Worm (Caenorhabditis elegans) whole organism, midembryonic: ENCODE measurements around the gene acl-7.

ENCODE experiments used
- T22C8.4 ChIP-seq: fragments of 200-800 bp; sonication (Bioruptor generic); IDR thresholded peaks from 2 replicates; pipeline ENCODE4 v1.3.6; 2022; ENCODE audit warnings: missing genetic modification characterization, missing compliant biosample characterization
- cog-1 ChIP-seq: sonication (generic microtip); optimal IDR thresholded peaks from 2 replicates; lab custom pipeline; 2016; ENCODE audit warnings: missing genetic modification characterization, missing compliant biosample characterization
- flt-1 ChIP-seq: fragments of 200-800 bp; sonication (Bioruptor generic); IDR thresholded peaks from 2 replicates; pipeline ENCODE4 v1.3.6; 2022; ENCODE audit warnings: missing genetic modification characterization, missing compliant biosample characterization
- klf-2 ChIP-seq: fragments of 200-800 bp; sonication (Bioruptor generic); conservative IDR thresholded peaks from 2 replicates; pipeline ENCODE4 v1.3.6; 2022; ENCODE audit warnings: missing genetic modification reagents, missing genetic modification characterization, missing compliant biosample characterization
- med-1 ChIP-seq: sonication (generic microtip); optimal IDR thresholded peaks from 2 replicates; lab custom pipeline; 2017; ENCODE audit warnings: missing genetic modification characterization, mild to moderate bottlenecking, missing compliant biosample characterization, antibody characterized with exemption, missing genetic modification reagents; ENCODE audit not compliant: insufficient read depth
- ref-1 ChIP-seq: fragments of 200-800 bp; sonication (Bioruptor generic); conservative IDR thresholded peaks from 2 replicates; pipeline ENCODE4 v1.3.6; 2022; ENCODE audit warnings: missing genetic modification reagents, missing genetic modification characterization, missing compliant biosample characterization
- tab-1 ChIP-seq: fragments of 200-800 bp; sonication (Bioruptor generic); IDR thresholded peaks from 2 replicates; pipeline ENCODE4 v1.3.6; 2022; ENCODE audit warnings: missing genetic modification characterization, missing compliant biosample characterization
- ztf-23 ChIP-seq: fragments of 200-800 bp; sonication (Bioruptor generic); IDR thresholded peaks from 2 replicates; pipeline ENCODE4 v1.3.6; 2022; ENCODE audit warnings: missing genetic modification reagents, missing genetic modification characterization, missing compliant biosample characterization
- ztf-29 ChIP-seq: fragments of 200-800 bp; sonication (Bioruptor generic); IDR thresholded peaks from 2 replicates; pipeline ENCODE4 v1.3.6; 2022; ENCODE audit warnings: missing genetic modification reagents, missing genetic modification characterization, missing compliant biosample characterization

The acl-7 gene

ce11 chrII:12816412-12817146, at the start of gene acl-7:
Gene acl-7 (minus strand): TSS chrII:12816462.
- TF ChIP-seq med-1 (GFP tag; lab: Kevin White, UChicago) (no peak), flt-1 (GFP tag; lab: Robert Waterston, UW) (no peak), klf-2 (no peak), cog-1 (tag; lab: Kevin White, UChicago) (no peak), tab-1 (GFP tag; lab: Robert Waterston, UW) (no peak), ztf-29 (GFP tag; lab: Robert Waterston, UW) (no peak), ref-1 (GFP tag; lab: Robert Waterston, UW) (no peak), ztf-23 (GFP tag; lab: Robert Waterston, UW) (no peak), T22C8.4 (GFP tag; lab: Robert Waterston, UW) (no peak)

DNA sequence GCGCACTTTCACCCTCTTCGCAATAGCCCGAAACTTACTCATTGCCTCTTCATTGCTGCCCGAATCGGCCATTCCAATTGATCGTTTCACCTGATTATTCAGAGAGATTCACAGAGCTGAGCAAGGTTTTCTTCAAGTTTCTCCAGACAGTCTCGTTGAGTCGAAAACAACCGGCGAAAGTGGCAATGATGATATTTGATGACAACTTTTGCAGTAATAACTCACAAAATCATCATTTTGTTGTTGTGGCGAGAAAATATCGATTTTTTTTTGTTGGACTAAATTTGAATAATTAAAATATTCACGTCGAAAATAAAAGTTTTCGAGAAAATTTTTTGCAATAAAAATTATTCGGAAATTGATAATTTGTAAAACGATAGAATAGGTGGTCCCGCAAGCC, 49.3 kb upstream of the acl-7 start, which contains the start of gene snf-5:
TSS of gene snf-5 (minus strand) at position 182 of the 400 bp plus-strand sequence.
- no peak for TF ChIP-seq ztf-29 (GFP tag; lab: Robert Waterston, UW)
- TF ChIP-seq cog-1 (tag; lab: Kevin White, UChicago), result no peak
- no peak for TF ChIP-seq ref-1 (GFP tag; lab: Robert Waterston, UW)
- TF ChIP-seq flt-1 (GFP tag; lab: Robert Waterston, UW), result no peak
- no peak for TF ChIP-seq tab-1 (GFP tag; lab: Robert Waterston, UW)
- TF ChIP-seq ztf-23 (GFP tag; lab: Robert Waterston, UW), result no peak
- no peak for TF ChIP-seq med-1 (GFP tag; lab: Kevin White, UChicago)
- TF ChIP-seq klf-2, result no peak
- TF ChIP-seq T22C8.4 (GFP tag; lab: Robert Waterston, UW), result no peak

DNA sequence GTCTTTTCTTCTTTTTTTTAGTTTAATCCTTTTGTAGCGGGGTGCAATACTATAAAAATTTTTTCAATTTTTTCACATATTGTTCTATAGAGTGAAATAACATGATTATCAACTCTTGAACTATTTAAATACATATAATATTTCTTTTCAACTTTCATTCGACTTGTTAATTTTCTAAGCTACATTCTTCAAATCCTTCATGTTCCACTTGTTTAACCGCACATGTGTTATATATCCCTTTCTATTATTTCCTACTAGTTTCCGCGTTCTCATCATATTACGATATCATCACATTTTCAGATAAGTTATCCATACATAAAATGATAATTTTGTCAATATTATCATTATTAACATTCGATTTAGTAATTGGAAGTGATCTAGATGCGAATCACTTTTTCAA, 39.6 kb upstream of the acl-7 start, which contains the start of gene Y46G5A.29:
TSS of gene Y46G5A.29 (plus strand) at position 301 of the 400 bp plus-strand sequence.
- TF ChIP-seq T22C8.4 (GFP tag; lab: Robert Waterston, UW), result no peak

DNA sequence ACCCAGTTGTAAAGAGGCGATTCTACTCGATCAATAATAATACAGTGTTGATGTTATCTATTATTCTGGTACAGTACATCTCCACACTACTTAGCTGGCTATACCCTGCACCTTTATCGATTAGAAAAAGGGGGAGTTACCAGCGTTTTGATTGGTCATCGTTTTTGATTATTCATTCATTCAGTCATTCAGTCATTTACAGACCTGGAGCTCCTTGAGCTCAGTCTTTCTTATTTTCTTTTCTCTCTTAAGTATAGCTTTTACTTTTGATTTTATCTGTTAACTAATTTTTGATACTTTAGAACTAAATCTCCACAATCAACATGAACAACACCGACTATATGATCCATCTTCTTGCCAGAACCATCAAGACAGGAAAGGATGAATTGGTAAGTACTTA, 33.9 kb upstream of the acl-7 start, which contains the start of gene Y46G5A.28:
TSS of gene Y46G5A.28 (plus strand) at position 301 of the 400 bp plus-strand sequence.
- TF ChIP-seq ztf-23 (GFP tag; lab: Robert Waterston, UW), result no peak
- TF ChIP-seq tab-1 (GFP tag; lab: Robert Waterston, UW), result no peak
- no peak for TF ChIP-seq T22C8.4 (GFP tag; lab: Robert Waterston, UW)
- no peak for TF ChIP-seq med-1 (GFP tag; lab: Kevin White, UChicago)
- TF ChIP-seq flt-1 (GFP tag; lab: Robert Waterston, UW), result no peak

DNA sequence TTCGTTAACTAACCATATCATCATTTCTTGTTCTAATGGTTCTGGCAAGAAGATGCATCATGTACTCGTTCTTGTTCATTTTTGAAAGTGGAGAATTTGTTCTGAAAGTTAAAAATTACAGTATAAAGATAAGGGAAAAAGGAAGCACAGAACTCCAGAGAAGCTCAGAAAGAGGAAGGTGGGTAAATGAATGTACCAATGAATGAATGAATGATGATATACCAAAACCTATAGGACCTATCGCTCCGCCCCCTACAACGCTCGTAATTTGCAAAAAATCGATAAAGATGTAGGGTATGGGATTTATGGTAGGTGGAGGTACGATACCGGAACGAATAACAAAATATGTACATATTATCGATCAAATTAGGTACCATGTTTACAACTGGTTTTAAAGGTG, 31.5 kb upstream of the acl-7 start, which contains the start of gene pes-10:
TSS of gene pes-10 (minus strand) at position 101 of the 400 bp plus-strand sequence.
- no peak for TF ChIP-seq flt-1 (GFP tag; lab: Robert Waterston, UW)
- no peak for TF ChIP-seq T22C8.4 (GFP tag; lab: Robert Waterston, UW)
- no peak for TF ChIP-seq med-1 (GFP tag; lab: Kevin White, UChicago)
- TF ChIP-seq klf-2, result no peak
- no peak for TF ChIP-seq cog-1 (tag; lab: Kevin White, UChicago)
- TF ChIP-seq ztf-29 (GFP tag; lab: Robert Waterston, UW), result no peak
- no peak for TF ChIP-seq ref-1 (GFP tag; lab: Robert Waterston, UW)
- no peak for TF ChIP-seq ztf-23 (GFP tag; lab: Robert Waterston, UW)
- TF ChIP-seq tab-1 (GFP tag; lab: Robert Waterston, UW), result no peak

- TF ChIP-seq flt-1 (GFP tag; lab: Robert Waterston, UW) (no peak), tab-1 (GFP tag; lab: Robert Waterston, UW) (no peak), ztf-29 (GFP tag; lab: Robert Waterston, UW) (no peak), ref-1 (GFP tag; lab: Robert Waterston, UW) (no peak), med-1 (GFP tag; lab: Kevin White, UChicago) (no peak), ztf-23 (GFP tag; lab: Robert Waterston, UW) (no peak), klf-2 (no peak), T22C8.4 (GFP tag; lab: Robert Waterston, UW) (no peak), cog-1 (tag; lab: Kevin White, UChicago) (no peak)
These were observed 23.8 kb upstream of the acl-7 start, which contains the start of gene lgc-35 for ce11 chrII:12840057-12840456. Gene lgc-35 (minus strand): TSS chrII:12840157.

- no peak for TF ChIP-seq flt-1 (GFP tag; lab: Robert Waterston, UW)
- no peak for TF ChIP-seq T22C8.4 (GFP tag; lab: Robert Waterston, UW)
- TF ChIP-seq klf-2, result no peak
- TF ChIP-seq ztf-23 (GFP tag; lab: Robert Waterston, UW), result no peak
- TF ChIP-seq tab-1 (GFP tag; lab: Robert Waterston, UW), result no peak
- no peak for TF ChIP-seq cog-1 (tag; lab: Kevin White, UChicago)
- no peak for TF ChIP-seq med-1 (GFP tag; lab: Kevin White, UChicago)
- TF ChIP-seq ztf-29 (GFP tag; lab: Robert Waterston, UW), result no peak
- TF ChIP-seq ref-1 (GFP tag; lab: Robert Waterston, UW), result no peak
These were observed 14.1 kb upstream of the acl-7 start, which contains the start of gene bcmo-1 for ce11 chrII:12830347-12830746. Gene bcmo-1 (plus strand): TSS chrII:12830676.

ce11 chrII:12828863-12829262, 12.6 kb upstream of the acl-7 start, which contains the start of gene Y46G5A.23:
Gene Y46G5A.23 (minus strand): TSS chrII:12828963.
- TF ChIP-seq ztf-23 (GFP tag; lab: Robert Waterston, UW) (no peak), T22C8.4 (GFP tag; lab: Robert Waterston, UW) (no peak), ref-1 (GFP tag; lab: Robert Waterston, UW) (no peak)

ce11 chrII:12826752-12827151, 10.5 kb upstream of the acl-7 start, which contains the start of gene Y46G5A.38:
Gene Y46G5A.38 (plus strand): TSS chrII:12827052.
- no peak for TF ChIP-seq ref-1 (GFP tag; lab: Robert Waterston, UW)
- TF ChIP-seq klf-2, result no peak
- no peak for TF ChIP-seq ztf-23 (GFP tag; lab: Robert Waterston, UW)
- no peak for TF ChIP-seq tab-1 (GFP tag; lab: Robert Waterston, UW)
- TF ChIP-seq T22C8.4 (GFP tag; lab: Robert Waterston, UW), result no peak
- no peak for TF ChIP-seq cog-1 (tag; lab: Kevin White, UChicago)
- TF ChIP-seq med-1 (GFP tag; lab: Kevin White, UChicago), result no peak
- no peak for TF ChIP-seq ztf-29 (GFP tag; lab: Robert Waterston, UW)
